Fruit fly (Drosophila melanogaster) whole organism, embryonic: ENCODE results near the gene Cyp4d20.

ENCODE experiments used
- Asciz ChIP-seq: fragments of 200-800 bp; sonication (Bioruptor generic); optimal IDR thresholded peaks from 2 replicates; lab custom pipeline; 2017; ENCODE audit warnings: missing biosample characterization, mild to moderate bottlenecking, missing genetic modification characterization, missing genetic modification reagents
- CG10366 ChIP-seq: fragments of 200-800 bp; sonication (Bioruptor generic); IDR thresholded peaks from 2 replicates; pipeline ENCODE4 v1.3.6; 2022; ENCODE audit warnings: missing biosample characterization, missing genetic modification characterization
- CG10543 ChIP-seq: fragments of 200-800 bp; sonication (Bioruptor generic); optimal IDR thresholded peaks from 3 replicates; lab custom pipeline; 2017; ENCODE audit warnings: missing biosample characterization, mild to moderate bottlenecking, missing genetic modification characterization, moderate library complexity
- CG10565 ChIP-seq: fragments of 200-800 bp; sonication (Bioruptor generic); optimal IDR thresholded peaks from 3 replicates; lab custom pipeline; 2016; ENCODE audit warnings: missing biosample characterization, mild to moderate bottlenecking, missing genetic modification characterization
- CG11560 ChIP-seq: fragments of 200-800 bp; sonication (Bioruptor generic); IDR thresholded peaks from 3 replicates; pipeline ENCODE4 v1.3.6; 2022; ENCODE audit warnings: missing biosample characterization, missing genetic modification characterization
- CG12659 ChIP-seq: fragments of 200-800 bp; sonication (Bioruptor generic); optimal IDR thresholded peaks from 3 replicates; lab custom pipeline; 2017; ENCODE audit warnings: mild to moderate bottlenecking, missing biosample characterization, missing genetic modification reagents, missing genetic modification characterization
- CG12744 ChIP-seq: fragments of 200-800 bp; sonication (Bioruptor generic); optimal IDR thresholded peaks from 2 replicates; lab custom pipeline; 2016; ENCODE audit warnings: missing biosample characterization, missing genetic modification characterization
- CG12769 ChIP-seq: fragments of 200-800 bp; sonication (Bioruptor generic); optimal IDR thresholded peaks from 2 replicates; lab custom pipeline; 2019; ENCODE audit warnings: missing biosample characterization, mild to moderate bottlenecking, missing genetic modification characterization, moderate library complexity
- CG14965 ChIP-seq: fragments of 200-800 bp; sonication (Bioruptor generic); optimal IDR thresholded peaks from 2 replicates; lab custom pipeline; 2016; ENCODE audit warnings: missing biosample characterization, missing genetic modification characterization, borderline replicate concordance
- CG1529 ChIP-seq: fragments of 200-800 bp; sonication (Bioruptor generic); optimal IDR thresholded peaks from 3 replicates; lab custom pipeline; 2018; ENCODE audit warnings: missing biosample characterization, missing genetic modification characterization
- CG15514 ChIP-seq: fragments of 200-800 bp; sonication (Bioruptor generic); optimal IDR thresholded peaks from 3 replicates; lab custom pipeline; 2017; ENCODE audit warnings: missing biosample characterization, missing genetic modification characterization, mild to moderate bottlenecking, moderate library complexity, missing genetic modification reagents
- CG17612 ChIP-seq: fragments of 200-800 bp; sonication (Bioruptor generic); IDR thresholded peaks from 2 replicates; pipeline ENCODE4 v1.3.6; 2022; ENCODE audit warnings: missing biosample characterization, missing genetic modification characterization
- CG18764 ChIP-seq: fragments of 200-800 bp; sonication (Bioruptor generic); optimal IDR thresholded peaks from 3 replicates; lab custom pipeline; 2016; ENCODE audit warnings: missing biosample characterization, missing genetic modification characterization
- CG2202 ChIP-seq: fragments of 200-800 bp; sonication (Bioruptor generic); optimal IDR thresholded peaks from 2 replicates; lab custom pipeline; 2018; ENCODE audit warnings: missing biosample characterization, mild to moderate bottlenecking, missing genetic modification characterization
- CG2875 ChIP-seq: fragments of 200-800 bp; sonication (Bioruptor generic); optimal IDR thresholded peaks from 2 replicates; lab custom pipeline; 2017; ENCODE audit warnings: missing biosample characterization, mild to moderate bottlenecking, missing genetic modification characterization, missing genetic modification reagents
- CG6175 ChIP-seq: fragments of 200-800 bp; sonication (Bioruptor generic); IDR thresholded peaks from 3 replicates; pipeline ENCODE4 v1.3.6; 2022; ENCODE audit warnings: missing biosample characterization, missing genetic modification characterization
- CG6765 ChIP-seq: fragments of 200-800 bp; sonication (Bioruptor generic); optimal IDR thresholded peaks from 3 replicates; lab custom pipeline; 2017; ENCODE audit warnings: missing biosample characterization, mild to moderate bottlenecking, missing genetic modification characterization
- CG6791 ChIP-seq: fragments of 200-800 bp; sonication (Bioruptor generic); IDR thresholded peaks from 3 replicates; pipeline ENCODE4 v1.3.6; 2022; ENCODE audit warnings: missing biosample characterization, missing genetic modification characterization; ENCODE audit not compliant: partially characterized antibody
- CG7372 ChIP-seq: fragments of 200-800 bp; sonication (Bioruptor generic); IDR thresholded peaks from 2 replicates; pipeline ENCODE4 v1.3.6; 2022; ENCODE audit warnings: missing biosample characterization, missing genetic modification characterization
- CG7556 ChIP-seq: fragments of 200-800 bp; sonication (Bioruptor generic); optimal IDR thresholded peaks from 2 replicates; lab custom pipeline; 2017; ENCODE audit warnings: missing biosample characterization, mild to moderate bottlenecking, missing genetic modification characterization
- CG8089 ChIP-seq: fragments of 200-800 bp; sonication (Bioruptor generic); optimal IDR thresholded peaks from 3 replicates; lab custom pipeline; 2016; ENCODE audit warnings: missing biosample characterization, missing genetic modification characterization
- CHES-1-like ChIP-seq: fragments of 200-800 bp; sonication (Bioruptor generic); optimal IDR thresholded peaks from 2 replicates; lab custom pipeline; 2016; ENCODE audit warnings: missing biosample characterization, missing genetic modification characterization
- Doc2 ChIP-seq: fragments of 200-800 bp; sonication (Bioruptor generic); IDR thresholded peaks from 2 replicates; pipeline ENCODE4 v1.3.6; 2022; ENCODE audit warnings: missing biosample characterization, missing genetic modification characterization
- Gug ChIP-seq: fragments of 200-800 bp; sonication (Bioruptor generic); IDR thresholded peaks from 4 replicates; pipeline ENCODE4 v1.3.6; 2022; ENCODE audit warnings: missing biosample characterization, missing genetic modification characterization
- HLH4C ChIP-seq: fragments of 200-800 bp; sonication (Bioruptor generic); IDR thresholded peaks from 3 replicates; pipeline ENCODE4 v1.3.6; 2022; ENCODE audit warnings: missing biosample characterization, missing genetic modification characterization; ENCODE audit not compliant: partially characterized antibody
- Jarid2 ChIP-seq: fragments of 200-800 bp; sonication (Bioruptor generic); optimal IDR thresholded peaks from 3 replicates; lab custom pipeline; 2017; ENCODE audit warnings: mild to moderate bottlenecking, missing biosample characterization, missing genetic modification reagents, missing genetic modification characterization
- MBD-R2 ChIP-seq: fragments of 200-800 bp; sonication (Bioruptor generic); IDR thresholded peaks from 2 replicates; pipeline ENCODE4 v1.3.6; 2022; ENCODE audit warnings: missing biosample characterization, missing genetic modification characterization
- Mrtf ChIP-seq: fragments of 200-800 bp; sonication (Bioruptor generic); IDR thresholded peaks from 3 replicates; pipeline ENCODE4 v1.3.6; 2022; ENCODE audit warnings: missing biosample characterization, missing genetic modification characterization
- Xbp1 ChIP-seq: fragments of 200-800 bp; sonication (Bioruptor generic); optimal IDR thresholded peaks from 3 replicates; lab custom pipeline; 2016; ENCODE audit warnings: missing biosample characterization, mild to moderate bottlenecking, missing genetic modification characterization
- abd-A ChIP-seq: fragments of 200-800 bp; sonication (Bioruptor generic); optimal IDR thresholded peaks from 3 replicates; lab custom pipeline; 2019; ENCODE audit warnings: missing biosample characterization, mild to moderate bottlenecking, missing genetic modification characterization, moderate library complexity
- bigmax ChIP-seq: fragments of 200-800 bp; sonication (Bioruptor generic); optimal IDR thresholded peaks from 2 replicates; lab custom pipeline; 2018; ENCODE audit warnings: missing biosample characterization, mild to moderate bottlenecking, missing genetic modification characterization
- cad ChIP-seq: fragments of >200 bp; optimal IDR thresholded peaks from 2 replicates; lab custom pipeline; 2017; ENCODE audit warnings: missing biosample characterization, missing genetic modification characterization
- cas ChIP-seq: fragments of 200-800 bp; sonication (Bioruptor generic); IDR thresholded peaks from 2 replicates; pipeline ENCODE4 v1.3.6; 2022; ENCODE audit warnings: missing biosample characterization, missing genetic modification characterization
- cwo ChIP-seq: fragments of 200-800 bp; sonication (Bioruptor generic); optimal IDR thresholded peaks from 3 replicates; lab custom pipeline; 2017; ENCODE audit warnings: missing biosample characterization, missing genetic modification characterization, mild to moderate bottlenecking, moderate library complexity, missing genetic modification reagents
- dmrt11E ChIP-seq: fragments of 200-800 bp; sonication (Bioruptor generic); optimal IDR thresholded peaks from 3 replicates; lab custom pipeline; 2018; ENCODE audit warnings: missing biosample characterization, mild to moderate bottlenecking, missing genetic modification characterization, moderate library complexity
- dmrt99B ChIP-seq: fragments of 200-800 bp; sonication (Bioruptor generic); optimal IDR thresholded peaks from 2 replicates; lab custom pipeline; 2018; ENCODE audit warnings: missing biosample characterization, mild to moderate bottlenecking, missing genetic modification characterization, moderate library complexity
- gsb-n ChIP-seq: fragments of 200-800 bp; sonication (Bioruptor generic); optimal IDR thresholded peaks from 3 replicates; lab custom pipeline; 2018; ENCODE audit warnings: missing biosample characterization, mild to moderate bottlenecking, missing genetic modification characterization
- hb ChIP-seq: fragments of 200-800 bp; sonication (Bioruptor generic); IDR thresholded peaks from 3 replicates; pipeline ENCODE4 v1.3.6; 2022; ENCODE audit warnings: missing biosample characterization, missing genetic modification characterization; ENCODE audit not compliant: partially characterized antibody
- insv ChIP-seq, 2 experiments: fragments of 200-800 bp; sonication (Bioruptor generic); optimal IDR thresholded peaks; 3 replicates each; lab custom pipeline; 2016 to 2018; ENCODE audit warnings: missing biosample characterization in 2 of 2, missing genetic modification characterization in 2 of 2
- kay ChIP-seq: fragments of 200-800 bp; sonication (Bioruptor generic); optimal IDR thresholded peaks from 2 replicates; lab custom pipeline; 2016; ENCODE audit warnings: missing biosample characterization, missing genetic modification characterization
- kni ChIP-seq: fragments of 200-800 bp; sonication (Bioruptor generic); optimal IDR thresholded peaks from 3 replicates; lab custom pipeline; 2017; ENCODE audit warnings: mild to moderate bottlenecking, missing biosample characterization, missing genetic modification reagents, missing genetic modification characterization
- odd ChIP-seq: fragments of 200-800 bp; sonication (Bioruptor generic); optimal IDR thresholded peaks from 2 replicates; lab custom pipeline; 2017; ENCODE audit warnings: missing biosample characterization, mild to moderate bottlenecking, missing genetic modification characterization
- pb ChIP-seq: fragments of 200-800 bp; sonication (Bioruptor generic); optimal IDR thresholded peaks from 3 replicates; lab custom pipeline; 2016; ENCODE audit warnings: missing biosample characterization, missing genetic modification characterization
- phol ChIP-seq: fragments of 200-800 bp; sonication (Bioruptor generic); optimal IDR thresholded peaks from 3 replicates; lab custom pipeline; 2018; ENCODE audit warnings: missing biosample characterization, mild to moderate bottlenecking, missing genetic modification characterization, moderate library complexity
- ranshi ChIP-seq: fragments of 200-800 bp; sonication (Bioruptor generic); IDR thresholded peaks from 2 replicates; pipeline ENCODE4 v1.3.6; 2022; ENCODE audit warnings: missing biosample characterization, missing genetic modification characterization
- sens-2 ChIP-seq: fragments of 200-800 bp; sonication (Bioruptor generic); IDR thresholded peaks from 2 replicates; pipeline ENCODE4 v1.3.6; 2022; ENCODE audit warnings: missing biosample characterization, missing genetic modification characterization
- sima ChIP-seq: fragments of 200-800 bp; sonication (Bioruptor generic); optimal IDR thresholded peaks from 2 replicates; lab custom pipeline; 2016; ENCODE audit warnings: missing biosample characterization, missing genetic modification characterization
- slbo ChIP-seq: fragments of 200-800 bp; sonication (Bioruptor generic); IDR thresholded peaks from 2 replicates; pipeline ENCODE4 v1.3.6; 2022; ENCODE audit warnings: missing biosample characterization, missing genetic modification characterization
- tll ChIP-seq, 2 experiments: fragments of 200-800 bp in 1 of 2; fragments of >200 bp in 1 of 2; sonication (Bioruptor generic) in 1 of 2; optimal IDR thresholded peaks; 2 replicates each; lab custom pipeline; 2017 to 2019; ENCODE audit warnings: missing biosample characterization in 2 of 2, missing genetic modification characterization in 2 of 2, mild to moderate bottlenecking in 1 of 2, moderate library complexity in 1 of 2
- tx ChIP-seq: fragments of 200-800 bp; sonication (Bioruptor generic); optimal IDR thresholded peaks from 2 replicates; lab custom pipeline; 2016; ENCODE audit warnings: missing biosample characterization, missing genetic modification characterization

The Cyp4d20 gene

DNA sequence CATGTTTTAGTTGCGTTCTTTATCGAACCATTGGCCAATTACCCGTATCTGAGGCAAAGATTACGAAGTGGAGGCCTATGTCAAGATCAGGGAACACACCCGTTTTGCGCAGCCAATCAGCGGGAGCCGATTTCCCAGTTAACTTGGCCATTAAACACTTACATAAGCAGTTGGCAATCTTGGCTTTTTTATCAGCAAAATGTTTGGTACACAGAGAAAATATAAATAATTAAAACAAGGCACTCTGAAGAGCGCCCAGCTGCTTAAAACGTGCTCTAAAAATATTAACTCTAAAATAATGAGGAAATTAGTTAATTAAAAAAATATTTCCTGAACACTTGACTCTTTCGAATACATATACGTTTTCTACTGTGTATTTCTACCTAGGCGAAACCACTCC is 23.5 kb upstream of the Cyp4d20 start (continued):
- TF ChIP-seq CG7556 (GFP tag; lab: Kevin White, UChicago) (peak; percentile 63), CG6175 (GFP tag; lab: Robert Waterston, UW) (peak; percentile 77; the same call in 1 of the 3 replicates), dmrt99B (tag; lab: Kevin White, UChicago) (no peak), CG7372 (GFP tag; lab: Robert Waterston, UW) (0 out of 2 replicates have a peak, but pooled peaks have one; percentile 33), kni (GFP tag; lab: Kevin White, UChicago) (no peak), CG10543 (GFP tag; lab: Kevin White, UChicago) (peak; percentile 34), CG12659 (peak; percentile 59), CG15514 (peak; percentile 67), CG17612 (GFP tag; lab: Robert Waterston, UW) (peak; percentile 26; the same call in 1 of the 2 replicates), Doc2 (GFP tag; lab: Robert Waterston, UW) (no peak), CG11560 (tag; lab: Robert Waterston, UW) (peak; percentile 63; the same call in 1 of the 3 replicates), dmrt11E (tag; lab: Kevin White, UChicago) (no peak), CHES-1-like (GFP tag; lab: Kevin White, UChicago) (peak; percentile 49), abd-A (no peak), odd (no peak), Jarid2 (GFP tag; lab: Kevin White, UChicago) (no peak), tll (GFP tag; optimal IDR thresholded peaks at IDR 0.05; lab: Kevin White, UChicago) (no peak), CG6791 (GFP tag; lab: Robert Waterston, UW) (no peak), cwo (GFP tag; lab: Kevin White, UChicago) (peak; percentile 70), HLH4C (GFP tag; lab: Robert Waterston, UW) (no peak), phol (tag; lab: Kevin White, UChicago) (no peak), CG10565 (GFP tag; lab: Kevin White, UChicago) (no peak), sens-2 (GFP tag; lab: Robert Waterston, UW) (no peak), CG18764 (GFP tag; lab: Kevin White, UChicago) (no peak), Asciz (GFP tag; lab: Kevin White, UChicago) (no peak), Xbp1 (peak; percentile 53), CG1529 (GFP tag; lab: Kevin White, UChicago) (no peak), cad (GFP tag; lab: Kevin White, UChicago) (no peak), CG2202 (tag; lab: Kevin White, UChicago) (no peak), CG6765 (GFP tag; lab: Kevin White, UChicago) (peak; percentile 58), hb (GFP tag; lab: Robert Waterston, UW) (no peak), ranshi (GFP tag; lab: Robert Waterston, UW) (peak; percentile 74), Mrtf (GFP tag; lab: Robert Waterston, UW) (peak; percentile 29; the same call in 1 of the 3 replicates), cas (GFP tag; lab: Robert Waterston, UW) (0 out of 2 replicates have a peak, but pooled peaks have one; percentile 53), gsb-n (tag; lab: Kevin White, UChicago) (no peak), Gug (GFP tag; lab: Robert Waterston, UW) (peak; percentile 72; the same call in 2 of the 4 replicates), tx (GFP tag; lab: Kevin White, UChicago) (peak; percentile 15), CG2875 (GFP tag; lab: Kevin White, UChicago) (no peak), insv (GFP tag; optimal IDR thresholded peaks at IDR 0.05; lab: Kevin White, UChicago) (no peak), pb (no peak), bigmax (no peak), CG12769 (tag; lab: Kevin White, UChicago) (no peak), slbo (GFP tag; lab: Robert Waterston, UW) (peak; percentile 90), CG8089 (GFP tag; lab: Kevin White, UChicago) (no peak), kay (GFP tag; lab: Kevin White, UChicago) (peak; percentile 6), MBD-R2 (GFP tag; lab: Robert Waterston, UW) (peak; percentile 58; the same call in 1 of the 2 replicates), CG14965 (GFP tag; lab: Kevin White, UChicago) (no peak), CG10366 (GFP tag; lab: Robert Waterston, UW) (peak; percentile 69), sima (GFP tag; lab: Kevin White, UChicago) (no peak), CG12744 (GFP tag; lab: Kevin White, UChicago) (peak; percentile 45)
